Worm (Caenorhabditis elegans) whole organism, L3 larva: ENCODE data around the gene W03F9.4.
A peak's percentile ranks its signal among the peaks of the same experiment; 100 is the strongest.

Experiments
- R02D3.7 ChIP-seq: fragments of 150-350 bp; optimal IDR thresholded peaks from 2 replicates; lab custom pipeline; 2014; ENCODE audit warnings: missing biosample characterization, missing genetic modification characterization
- ZK546.5 ChIP-seq: sonication (generic microtip); optimal IDR thresholded peaks from 2 replicates; lab custom pipeline; 2017; ENCODE audit warnings: missing biosample characterization, missing genetic modification characterization
- ama-1 ChIP-seq: fragments of 150-350 bp; optimal IDR thresholded peaks from 2 replicates; lab custom pipeline; 2018
- ceh-28 ChIP-seq: fragments of 150-350 bp; optimal IDR thresholded peaks from 2 replicates; lab custom pipeline; 2014; ENCODE audit warnings: missing biosample characterization, missing genetic modification reagents, missing genetic modification characterization
- ceh-82 ChIP-seq: fragments of 150-350 bp; optimal IDR thresholded peaks from 2 replicates; lab custom pipeline; 2014; ENCODE audit warnings: missing biosample characterization, missing genetic modification characterization
- ceh-9 ChIP-seq: sonication (generic microtip); optimal IDR thresholded peaks from 2 replicates; lab custom pipeline; 2018; ENCODE audit warnings: missing biosample characterization, missing genetic modification characterization
- daf-12 ChIP-seq: fragments of 150-350 bp; optimal IDR thresholded peaks from 2 replicates; lab custom pipeline; 2014; ENCODE audit warnings: missing biosample characterization, missing genetic modification reagents, missing genetic modification characterization
- egl-5 ChIP-seq: fragments of 150-350 bp; optimal IDR thresholded peaks from 2 replicates; lab custom pipeline; 2017; ENCODE audit warnings: missing biosample characterization, missing genetic modification reagents, missing genetic modification characterization, inconsistent platforms
- elt-2 ChIP-seq: sonication (generic microtip); optimal IDR thresholded peaks from 2 replicates; lab custom pipeline; 2016; ENCODE audit warnings: missing genetic modification reagents, mild to moderate bottlenecking, missing genetic modification characterization, missing compliant biosample characterization
- elt-3 ChIP-seq, 3 experiments: fragments of 150-350 bp in 1 of 3; sonication (generic microtip) in 2 of 3; optimal IDR thresholded peaks; 2 replicates in 2 of 3; 4 replicates in 1 of 3; lab custom pipeline; 2014 to 2017; ENCODE audit warnings: missing biosample characterization in 3 of 3, missing genetic modification characterization in 3 of 3
- eor-1 ChIP-seq, 2 experiments: fragments of 150-350 bp; optimal IDR thresholded peaks; 2 replicates each; lab custom pipeline; 2014 to 2018; ENCODE audit warnings: missing biosample characterization in 2 of 2, missing genetic modification characterization in 2 of 2
- fkh-10 ChIP-seq: sonication (generic microtip); optimal IDR thresholded peaks from 2 replicates; lab custom pipeline; 2017; ENCODE audit warnings: missing biosample characterization, missing genetic modification reagents, missing genetic modification characterization
- fkh-2 ChIP-seq: fragments of 150-350 bp; optimal IDR thresholded peaks from 2 replicates; lab custom pipeline; 2014; ENCODE audit warnings: missing biosample characterization, missing genetic modification reagents, missing genetic modification characterization
- fos-1 ChIP-seq: fragments of 150-350 bp; optimal IDR thresholded peaks from 2 replicates; lab custom pipeline; 2014; ENCODE audit warnings: missing biosample characterization, missing genetic modification characterization
- hmg-11 ChIP-seq: sonication (generic microtip); optimal IDR thresholded peaks from 2 replicates; lab custom pipeline; 2016; ENCODE audit warnings: missing genetic modification characterization, missing compliant biosample characterization
- lin-15B ChIP-seq: fragments of 150-350 bp; optimal IDR thresholded peaks from 2 replicates; lab custom pipeline; 2014; ENCODE audit warnings: missing biosample characterization, missing genetic modification characterization
- lin-39 ChIP-seq: fragments of 150-350 bp; optimal IDR thresholded peaks from 2 replicates; lab custom pipeline; 2018; ENCODE audit warnings: missing biosample characterization, missing genetic modification reagents, missing genetic modification characterization
- mdl-1 ChIP-seq: fragments of 150-350 bp; optimal IDR thresholded peaks from 2 replicates; lab custom pipeline; 2014; ENCODE audit warnings: missing biosample characterization, missing genetic modification characterization
- mml-1 ChIP-seq: fragments of 150-350 bp; sonication (generic microtip); optimal IDR thresholded peaks from 3 replicates; lab custom pipeline; 2014; ENCODE audit warnings: missing biosample characterization, missing genetic modification characterization
- nfya-1 ChIP-seq: sonication (generic microtip); optimal IDR thresholded peaks from 2 replicates; lab custom pipeline; 2017; ENCODE audit warnings: missing genetic modification characterization, mild to moderate bottlenecking, missing compliant biosample characterization, antibody characterized with exemption, moderate library complexity; ENCODE audit not compliant: insufficient read depth
- nhr-11 ChIP-seq: fragments of 150-350 bp; optimal IDR thresholded peaks from 2 replicates; lab custom pipeline; 2014; ENCODE audit warnings: missing biosample characterization, missing genetic modification characterization
- nhr-12 ChIP-seq: fragments of 150-350 bp; optimal IDR thresholded peaks from 2 replicates; lab custom pipeline; 2014; ENCODE audit warnings: missing biosample characterization, missing genetic modification characterization
- nhr-23 ChIP-seq: fragments of 150-350 bp; optimal IDR thresholded peaks from 2 replicates; lab custom pipeline; 2014; ENCODE audit warnings: missing biosample characterization, missing genetic modification reagents, missing genetic modification characterization
- nhr-237 ChIP-seq: fragments of 150-350 bp; optimal IDR thresholded peaks from 2 replicates; lab custom pipeline; 2014; ENCODE audit warnings: missing biosample characterization, missing genetic modification characterization
- nhr-25 ChIP-seq: sonication (generic microtip); optimal IDR thresholded peaks from 2 replicates; lab custom pipeline; 2017; ENCODE audit warnings: missing biosample characterization, missing genetic modification characterization
- nhr-28 ChIP-seq: fragments of 150-350 bp; optimal IDR thresholded peaks from 2 replicates; lab custom pipeline; 2014; ENCODE audit warnings: missing biosample characterization, missing genetic modification characterization
- nhr-43 ChIP-seq: sonication (generic microtip); optimal IDR thresholded peaks from 2 replicates; lab custom pipeline; 2016; ENCODE audit warnings: mild to moderate bottlenecking, missing genetic modification characterization, missing compliant biosample characterization; ENCODE audit not compliant: poor library complexity, severe bottlenecking
- nhr-67 ChIP-seq: fragments of 150-350 bp; optimal IDR thresholded peaks from 2 replicates; lab custom pipeline; 2014; ENCODE audit warnings: missing biosample characterization, missing genetic modification characterization
- nhr-76 ChIP-seq: fragments of 150-350 bp; sonication (generic microtip); optimal IDR thresholded peaks from 5 replicates; lab custom pipeline; 2014; ENCODE audit warnings: missing biosample characterization, missing genetic modification characterization
- pha-4 ChIP-seq: fragments of 150-350 bp; optimal IDR thresholded peaks from 2 replicates; lab custom pipeline; 2014; ENCODE audit warnings: missing biosample characterization, missing genetic modification reagents, missing genetic modification characterization
- sea-2 ChIP-seq: fragments of 150-350 bp; sonication (generic microtip); optimal IDR thresholded peaks from 4 replicates; lab custom pipeline; 2014; ENCODE audit warnings: missing biosample characterization, missing genetic modification reagents, missing genetic modification characterization
- skn-1 ChIP-seq: fragments of 150-350 bp; optimal IDR thresholded peaks from 2 replicates; lab custom pipeline; 2014; ENCODE audit warnings: missing biosample characterization, missing genetic modification characterization
- snpc-4 ChIP-seq: fragments of 150-350 bp; optimal IDR thresholded peaks from 2 replicates; lab custom pipeline; 2014; ENCODE audit warnings: missing biosample characterization, missing genetic modification characterization
- tbx-2 ChIP-seq: sonication (generic microtip); optimal IDR thresholded peaks from 2 replicates; lab custom pipeline; 2016; ENCODE audit warnings: mild to moderate bottlenecking, missing genetic modification characterization, missing compliant biosample characterization
- unc-39 ChIP-seq: sonication (generic microtip); optimal IDR thresholded peaks from 4 replicates; lab custom pipeline; 2017; ENCODE audit warnings: missing biosample characterization, missing genetic modification characterization
- unc-62 ChIP-seq: fragments of 150-350 bp; sonication (generic microtip); optimal IDR thresholded peaks from 4 replicates; lab custom pipeline; 2014; ENCODE audit warnings: missing biosample characterization, missing genetic modification reagents, missing genetic modification characterization
- zag-1 ChIP-seq: fragments of 150-350 bp; optimal IDR thresholded peaks from 2 replicates; lab custom pipeline; 2014; ENCODE audit warnings: missing biosample characterization, missing genetic modification characterization
- ztf-11 ChIP-seq: fragments of 150-350 bp; optimal IDR thresholded peaks from 2 replicates; lab custom pipeline; 2014; ENCODE audit warnings: missing biosample characterization, missing genetic modification characterization
- ztf-4 ChIP-seq: fragments of 150-350 bp; optimal IDR thresholded peaks from 2 replicates; lab custom pipeline; 2014; ENCODE audit warnings: missing biosample characterization, missing genetic modification characterization

The W03F9.4 gene

DNA sequence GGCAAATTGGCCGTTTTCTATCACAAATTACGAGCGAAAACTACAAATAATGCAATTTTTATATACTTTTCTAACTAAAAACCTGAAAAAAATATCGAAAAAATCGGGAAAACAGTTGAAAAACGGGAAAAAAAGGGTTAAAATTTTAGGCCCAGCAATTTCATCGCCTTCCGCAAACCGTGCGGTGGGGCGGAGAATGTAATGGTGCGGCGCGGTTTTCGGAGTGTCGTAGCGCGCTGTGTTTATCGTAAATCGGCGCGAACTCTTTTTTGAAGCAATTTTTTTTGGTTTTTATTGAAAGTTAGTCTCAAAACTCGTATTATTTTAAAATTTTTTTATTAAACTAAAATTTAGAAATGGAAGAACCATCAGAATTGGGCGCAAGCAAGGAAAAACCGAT lies 46.7 kb downstream of the W03F9.4 start, which contains the start of gene picd-1:
TSS of gene picd-1 (plus strand) at position 352 of the 400 bp plus-strand sequence.
- no peak for TF ChIP-seq elt-3 (tag; optimal IDR thresholded peaks at IDR 0.05; lab: Kevin White, UChicago)
- TF ChIP-seq nhr-25 (tag; lab: Kevin White, UChicago) = peak; percentile 73
- TF ChIP-seq hmg-11 (tag; lab: Kevin White, UChicago) = peak; percentile 75
- peak; percentile 85 for TF ChIP-seq lin-39 (tag; lab: Kevin White, UChicago)
- peak; percentile 89 for TF ChIP-seq pha-4
- peak; percentile 51 for TF ChIP-seq skn-1 (tag; lab: Kevin White, UChicago)
- TF ChIP-seq R02D3.7 (tag; lab: Kevin White, UChicago) = peak; percentile 91
- no peak for TF ChIP-seq daf-12 (tag; lab: Kevin White, UChicago)
- TF ChIP-seq nhr-23 = peak; percentile 84
- TF ChIP-seq nhr-11 (tag; lab: Kevin White, UChicago) = no peak
- TF ChIP-seq ama-1 = peak; percentile 16
- peak; percentile 85 for TF ChIP-seq nfya-1 (tag; lab: Kevin White, UChicago)
- peak; percentile 29 for TF ChIP-seq snpc-4 (tag; lab: Kevin White, UChicago)
- no peak for TF ChIP-seq unc-62
- TF ChIP-seq egl-5 (tag; lab: Kevin White, UChicago) = peak; percentile 33
- TF ChIP-seq lin-15B (tag; lab: Kevin White, UChicago) = peak; percentile 99

- no peak for TF ChIP-seq tbx-2
- TF ChIP-seq sea-2 (GFP tag; lab: Kevin White, UChicago) = no peak
- no peak for TF ChIP-seq ZK546.5 (tag; lab: Kevin White, UChicago)
- no peak for TF ChIP-seq fkh-2 (tag; lab: Kevin White, UChicago)
- TF ChIP-seq fos-1 = no peak
- TF ChIP-seq hmg-11 (tag; lab: Kevin White, UChicago) = no peak
- TF ChIP-seq nhr-76 (tag; lab: Kevin White, UChicago) = no peak
- no peak for TF ChIP-seq unc-39 (tag; lab: Kevin White, UChicago)
- TF ChIP-seq nhr-28 (tag; lab: Kevin White, UChicago) = no peak
- no peak for TF ChIP-seq daf-12 (tag; lab: Kevin White, UChicago)
- TF ChIP-seq ceh-28 (tag; lab: Kevin White, UChicago) = no peak
- no peak for TF ChIP-seq nhr-11 (tag; lab: Kevin White, UChicago)
- no peak for TF ChIP-seq nhr-12 (tag; lab: Kevin White, UChicago)
- no peak for TF ChIP-seq nhr-67
- no peak for TF ChIP-seq nhr-25 (tag; lab: Kevin White, UChicago)
- TF ChIP-seq mdl-1 (tag; lab: Kevin White, UChicago) = no peak
- TF ChIP-seq nhr-43 = no peak
- no peak for TF ChIP-seq eor-1 (tag; optimal IDR thresholded peaks at IDR 0.05; lab: Kevin White, UChicago)
- no peak for TF ChIP-seq ztf-11 (tag; lab: Kevin White, UChicago)
- TF ChIP-seq ceh-82 (tag; lab: Kevin White, UChicago) = no peak
- TF ChIP-seq, all 47 proteins: peak for 0
These were observed 47.2 kb downstream of the W03F9.4 start, which contains the start of gene rps-27 for ce11 chrV:103977-104376. rps-27 (minus strand) TSS chrV:104077.

DNA sequence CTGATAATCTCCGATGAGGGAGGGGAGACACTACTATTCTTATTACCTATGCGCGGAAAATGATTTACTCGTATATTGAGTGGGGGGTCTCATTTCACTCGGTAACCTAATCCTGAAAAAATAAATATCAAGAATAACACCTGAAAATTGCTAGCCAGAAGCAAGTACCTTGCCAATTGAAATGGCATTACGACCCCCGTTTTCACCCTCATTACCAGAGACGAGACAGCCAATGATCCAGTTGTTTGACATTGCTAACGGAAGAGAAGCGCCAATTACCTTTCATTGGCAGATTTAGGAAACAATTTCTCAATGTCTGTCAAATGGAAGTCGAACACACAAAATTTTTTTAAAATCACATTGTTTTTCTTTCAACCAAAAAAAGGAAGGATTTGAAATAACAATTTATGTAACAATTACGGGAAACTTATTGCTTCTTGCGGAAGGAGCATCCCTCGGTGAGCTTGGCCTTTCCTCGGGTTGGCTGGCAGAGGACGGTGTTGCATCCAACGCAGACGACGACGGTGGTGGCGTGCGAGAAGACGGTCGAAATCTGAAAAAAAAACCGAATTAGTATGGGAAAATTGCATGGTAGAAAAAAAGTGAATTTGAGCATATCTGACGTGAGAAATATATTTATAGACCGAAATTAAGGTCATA lies 48.0 kb downstream of the W03F9.4 start:
- TF ChIP-seq nhr-76 (tag; lab: Kevin White, UChicago) = no peak
- no peak for TF ChIP-seq R02D3.7 (tag; lab: Kevin White, UChicago)
- TF ChIP-seq ztf-4 (tag; lab: Kevin White, UChicago) = no peak
- no peak for TF ChIP-seq zag-1 (tag; lab: Kevin White, UChicago)
- no peak for TF ChIP-seq nhr-11 (tag; lab: Kevin White, UChicago)
- no peak for TF ChIP-seq snpc-4 (tag; lab: Kevin White, UChicago)
- no peak for TF ChIP-seq nhr-67
- no peak for TF ChIP-seq skn-1 (tag; lab: Kevin White, UChicago)
- TF ChIP-seq sea-2 (GFP tag; lab: Kevin White, UChicago) = no peak
- no peak for TF ChIP-seq hmg-11 (tag; lab: Kevin White, UChicago)
- TF ChIP-seq fkh-10 (GFP tag; lab: Kevin White, UChicago) = no peak
- TF ChIP-seq ceh-82 (tag; lab: Kevin White, UChicago) = no peak
- TF ChIP-seq, all 47 proteins: peak for 0

DNA sequence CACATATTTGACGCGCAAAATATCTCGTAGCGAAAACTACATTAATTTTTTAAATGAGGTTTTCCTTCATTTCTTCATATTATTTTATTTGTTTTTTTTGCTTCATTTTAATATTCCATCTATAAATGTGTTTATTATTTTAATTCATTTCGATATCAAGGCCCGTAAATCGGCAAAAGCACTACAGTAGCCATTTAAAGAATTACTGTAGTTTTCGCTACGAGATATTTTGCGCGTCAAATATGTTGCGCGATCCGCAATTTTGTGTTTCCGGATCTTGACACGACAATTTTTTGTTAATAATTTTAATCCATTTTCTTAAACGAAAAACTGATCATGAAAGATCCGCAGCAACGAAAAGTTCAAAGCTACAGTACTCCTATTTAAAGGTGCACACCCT lies 49.0 kb downstream of the W03F9.4 start:
- TF ChIP-seq ceh-28 (tag; lab: Kevin White, UChicago) = no peak
- TF ChIP-seq ztf-11 (tag; lab: Kevin White, UChicago) = no peak
- TF ChIP-seq nfya-1 (tag; lab: Kevin White, UChicago) = no peak
- TF ChIP-seq sea-2 (GFP tag; lab: Kevin White, UChicago) = no peak
- no peak for TF ChIP-seq ZK546.5 (tag; lab: Kevin White, UChicago)
- TF ChIP-seq skn-1 (tag; lab: Kevin White, UChicago) = no peak
- TF ChIP-seq egl-5 (tag; lab: Kevin White, UChicago) = no peak
- no peak for TF ChIP-seq unc-39 (tag; lab: Kevin White, UChicago)
- TF ChIP-seq mml-1 (tag; lab: Kevin White, UChicago) = no peak
- TF ChIP-seq nhr-237 (tag; lab: Kevin White, UChicago) = no peak
- no peak for TF ChIP-seq elt-2 (tag; lab: Kevin White, UChicago)
- TF ChIP-seq ceh-9 (tag; lab: Kevin White, UChicago) = no peak
